Worm (Caenorhabditis elegans) whole organism, L4/young adult: ENCODE results near the gene eor-2.

Experiments
- W03F9.2 ChIP-seq: fragments of 150-350 bp; optimal IDR thresholded peaks from 2 replicates; lab custom pipeline; 2014; ENCODE audit warnings: missing biosample characterization, missing genetic modification characterization
- dao-5 ChIP-seq: sonication (generic microtip); optimal IDR thresholded peaks from 2 replicates; lab custom pipeline; 2016; ENCODE audit warnings: missing genotype, missing genetic modification characterization, moderate library complexity, missing compliant biosample characterization
- him-1 ChIP-seq: sonication (generic microtip); optimal IDR thresholded peaks from 2 replicates; lab custom pipeline; 2016; ENCODE audit warnings: missing genotype, missing genetic modification reagents, missing genetic modification characterization, missing compliant biosample characterization

DNA sequence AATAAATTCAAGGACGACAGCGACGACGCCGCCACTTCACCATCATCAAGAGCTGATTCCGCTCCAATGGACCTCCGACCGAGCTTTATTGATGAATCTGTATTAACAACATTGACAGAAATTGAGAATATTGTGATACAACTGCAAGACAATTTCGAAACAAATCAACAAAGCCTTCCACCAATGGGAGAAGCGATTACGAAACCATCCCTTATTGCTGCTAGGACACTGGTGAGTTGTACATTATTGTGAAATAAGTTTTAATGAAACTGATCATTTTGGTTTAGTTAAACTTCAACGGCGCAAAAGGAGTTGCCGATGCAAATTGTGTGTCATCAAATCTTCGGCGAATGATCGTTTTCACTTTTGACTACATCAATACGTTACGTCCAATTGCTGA, 43.7 kb upstream of the eor-2 start:
- no peak for TF ChIP-seq dao-5
- no peak for TF ChIP-seq W03F9.2 (tag; lab: Kevin White, UChicago)
- no peak for TF ChIP-seq him-1 (tag; lab: Kevin White, UChicago)
